Worm (Caenorhabditis elegans) whole organism, L2 larva: Measurements from ENCODE around the gene hlh-28.

ENCODE experiments used
- C34F6.9 ChIP-seq: fragments of 150-350 bp; optimal IDR thresholded peaks from 2 replicates; lab custom pipeline; 2014; ENCODE audit warnings: missing biosample characterization, missing genetic modification characterization
- F13H6.1 ChIP-seq: sonication (generic microtip); optimal IDR thresholded peaks from 2 replicates; lab custom pipeline; 2016; ENCODE audit warnings: missing genetic modification characterization, missing compliant biosample characterization
- R02D3.7 ChIP-seq: fragments of 150-350 bp; optimal IDR thresholded peaks from 2 replicates; lab custom pipeline; 2014; ENCODE audit warnings: missing biosample characterization, missing genetic modification characterization
- Y55F3AM.14 ChIP-seq: fragments of 200-800 bp; sonication (Bioruptor generic); optimal IDR thresholded peaks from 2 replicates; lab custom pipeline; 2018; ENCODE audit warnings: mild to moderate bottlenecking, missing genetic modification characterization, missing compliant biosample characterization
- ZK546.5 ChIP-seq: sonication (generic microtip); optimal IDR thresholded peaks from 2 replicates; lab custom pipeline; 2017; ENCODE audit warnings: missing biosample characterization, missing genetic modification characterization
- aly-2 ChIP-seq: fragments of 150-350 bp; optimal IDR thresholded peaks from 2 replicates; lab custom pipeline; 2014; ENCODE audit warnings: missing biosample characterization, missing genetic modification characterization
- ama-1 ChIP-seq: fragments of 150-350 bp; optimal IDR thresholded peaks from 2 replicates; lab custom pipeline; 2018; ENCODE audit warnings: inconsistent platforms
- blmp-1 ChIP-seq: sonication (generic microtip); optimal IDR thresholded peaks from 2 replicates; lab custom pipeline; 2017; ENCODE audit warnings: missing genetic modification characterization, mild to moderate bottlenecking, missing compliant biosample characterization, antibody characterized with exemption, moderate library complexity; ENCODE audit not compliant: insufficient read depth
- ceh-16 ChIP-seq: fragments of 150-350 bp; optimal IDR thresholded peaks from 2 replicates; lab custom pipeline; 2014; ENCODE audit warnings: missing biosample characterization, missing genetic modification characterization
- ceh-82 ChIP-seq: fragments of 150-350 bp; optimal IDR thresholded peaks from 2 replicates; lab custom pipeline; 2014; ENCODE audit warnings: missing biosample characterization, missing genetic modification characterization
- crh-2 ChIP-seq: sonication (generic microtip); optimal IDR thresholded peaks from 2 replicates; lab custom pipeline; 2017; ENCODE audit warnings: missing biosample characterization, missing genetic modification characterization
- dmd-4 ChIP-seq: sonication (generic microtip); optimal IDR thresholded peaks from 2 replicates; lab custom pipeline; 2017; ENCODE audit warnings: missing biosample characterization, missing genetic modification characterization
- egl-27 ChIP-seq: sonication (generic microtip); optimal IDR thresholded peaks from 3 replicates; lab custom pipeline; 2017; ENCODE audit warnings: missing biosample characterization, missing genetic modification reagents, missing genetic modification characterization
- elt-1 ChIP-seq: fragments of 150-350 bp; optimal IDR thresholded peaks from 2 replicates; lab custom pipeline; 2014; ENCODE audit warnings: missing biosample characterization, missing genetic modification characterization
- fos-1 ChIP-seq: fragments of 150-350 bp; optimal IDR thresholded peaks from 2 replicates; lab custom pipeline; 2014; ENCODE audit warnings: missing biosample characterization, missing genetic modification characterization
- gmeb-1 ChIP-seq: fragments of 150-350 bp; optimal IDR thresholded peaks from 2 replicates; lab custom pipeline; 2014; ENCODE audit warnings: missing biosample characterization, missing genetic modification characterization
- lin-11 ChIP-seq: fragments of 150-350 bp; sonication (generic microtip); optimal IDR thresholded peaks from 2 replicates; lab custom pipeline; 2014; ENCODE audit warnings: missing biosample characterization, missing genetic modification characterization, inconsistent platforms, mixed read lengths
- lin-13 ChIP-seq: fragments of 150-350 bp; optimal IDR thresholded peaks from 2 replicates; lab custom pipeline; 2014; ENCODE audit warnings: missing biosample characterization, missing genetic modification reagents, missing genetic modification characterization
- lin-39 ChIP-seq: fragments of 150-350 bp; optimal IDR thresholded peaks from 2 replicates; lab custom pipeline; 2014; ENCODE audit warnings: missing biosample characterization, missing genetic modification reagents, missing genetic modification characterization
- lsy-2 ChIP-seq, 2 experiments: fragments of 150-350 bp in 1 of 2; sonication (generic microtip) in 1 of 2; optimal IDR thresholded peaks; 2 replicates each; lab custom pipeline; 2014 to 2017; ENCODE audit warnings: missing biosample characterization in 2 of 2, missing genetic modification characterization in 2 of 2
- mab-5 ChIP-seq: fragments of 150-350 bp; optimal IDR thresholded peaks from 2 replicates; lab custom pipeline; 2014; ENCODE audit warnings: missing biosample characterization, missing genetic modification characterization
- mbf-1 ChIP-seq: sonication (generic microtip); optimal IDR thresholded peaks from 2 replicates; lab custom pipeline; 2017; ENCODE audit warnings: missing biosample characterization, missing genetic modification characterization
- mdl-1 ChIP-seq, 2 experiments: fragments of 150-350 bp in 1 of 2; sonication (generic microtip) in 1 of 2; optimal IDR thresholded peaks; 2 replicates each; lab custom pipeline; 2017; ENCODE audit warnings: missing biosample characterization in 2 of 2, missing genetic modification characterization in 2 of 2
- nhr-10 ChIP-seq: sonication (generic microtip); optimal IDR thresholded peaks from 2 replicates; lab custom pipeline; 2017; ENCODE audit warnings: missing biosample characterization, missing genetic modification characterization
- nhr-11 ChIP-seq: fragments of 150-350 bp; optimal IDR thresholded peaks from 2 replicates; lab custom pipeline; 2014; ENCODE audit warnings: missing biosample characterization, missing genetic modification characterization
- nhr-12 ChIP-seq: fragments of 150-350 bp; optimal IDR thresholded peaks from 2 replicates; lab custom pipeline; 2014; ENCODE audit warnings: missing biosample characterization, missing genetic modification characterization
- nhr-129 ChIP-seq: fragments of 150-350 bp; optimal IDR thresholded peaks from 2 replicates; lab custom pipeline; 2014; ENCODE audit warnings: missing biosample characterization, missing genetic modification characterization
- nhr-21 ChIP-seq: fragments of 150-350 bp; optimal IDR thresholded peaks from 2 replicates; lab custom pipeline; 2014; ENCODE audit warnings: missing biosample characterization, missing genetic modification characterization
- nhr-23 ChIP-seq: fragments of 150-350 bp; optimal IDR thresholded peaks from 2 replicates; lab custom pipeline; 2014; ENCODE audit warnings: missing biosample characterization, missing genetic modification reagents, missing genetic modification characterization
- nhr-237 ChIP-seq: fragments of 150-350 bp; optimal IDR thresholded peaks from 2 replicates; lab custom pipeline; 2014; ENCODE audit warnings: missing biosample characterization, missing genetic modification characterization
- nhr-25 ChIP-seq: fragments of 150-350 bp; sonication (generic microtip); optimal IDR thresholded peaks from 3 replicates; lab custom pipeline; 2014; ENCODE audit warnings: missing biosample characterization, missing genetic modification characterization
- nhr-6 ChIP-seq: fragments of 150-350 bp; optimal IDR thresholded peaks from 2 replicates; lab custom pipeline; 2014; ENCODE audit warnings: missing biosample characterization, missing genetic modification characterization
- nhr-77 ChIP-seq: fragments of 150-350 bp; optimal IDR thresholded peaks from 2 replicates; lab custom pipeline; 2014; ENCODE audit warnings: missing biosample characterization, missing genetic modification characterization
- peb-1 ChIP-seq: fragments of 150-350 bp; optimal IDR thresholded peaks from 2 replicates; lab custom pipeline; 2014; ENCODE audit warnings: missing biosample characterization, missing genetic modification characterization
- skn-1 ChIP-seq: sonication (generic microtip); optimal IDR thresholded peaks from 2 replicates; lab custom pipeline; 2017; ENCODE audit warnings: missing biosample characterization, missing genetic modification characterization
- sma-3 ChIP-seq: sonication (generic microtip); optimal IDR thresholded peaks from 2 replicates; lab custom pipeline; 2016; ENCODE audit warnings: missing genetic modification reagents, missing genetic modification characterization, missing compliant biosample characterization
- sma-9 ChIP-seq, 2 experiments: fragments of 150-350 bp in 1 of 2; sonication (generic microtip) in 1 of 2; optimal IDR thresholded peaks; 2 replicates each; lab custom pipeline; 2014 to 2016; ENCODE audit warnings: missing genetic modification characterization in 2 of 2, mild to moderate bottlenecking in 1 of 2, missing biosample characterization in 1 of 2, missing compliant biosample characterization in 1 of 2, missing genetic modification reagents in 1 of 2, moderate library complexity in 1 of 2
- snpc-4 ChIP-seq: fragments of 150-350 bp; optimal IDR thresholded peaks from 2 replicates; lab custom pipeline; 2014; ENCODE audit warnings: missing biosample characterization, missing genetic modification characterization
- unc-39 ChIP-seq: fragments of 150-350 bp; optimal IDR thresholded peaks from 2 replicates; lab custom pipeline; 2014; ENCODE audit warnings: missing biosample characterization, missing genetic modification characterization
- unc-55 ChIP-seq: fragments of 150-350 bp; sonication (generic microtip); optimal IDR thresholded peaks from 3 replicates; lab custom pipeline; 2014; ENCODE audit warnings: missing biosample characterization, missing genetic modification reagents, missing genetic modification characterization
- unc-62 ChIP-seq: fragments of 150-350 bp; optimal IDR thresholded peaks from 2 replicates; lab custom pipeline; 2014; ENCODE audit warnings: missing biosample characterization, missing genetic modification reagents, missing genetic modification characterization
- zag-1 ChIP-seq: fragments of 150-350 bp; optimal IDR thresholded peaks from 2 replicates; lab custom pipeline; 2014; ENCODE audit warnings: missing biosample characterization, missing genetic modification characterization
- ztf-1 ChIP-seq: fragments of 200-800 bp; sonication (Bioruptor generic); conservative IDR thresholded peaks from 2 replicates; pipeline ENCODE4 v1.3.6; 2022; ENCODE audit warnings: missing genetic modification characterization, missing compliant biosample characterization
- ztf-11 ChIP-seq: sonication (generic microtip); optimal IDR thresholded peaks from 2 replicates; lab custom pipeline; 2017; ENCODE audit warnings: missing biosample characterization, missing genetic modification characterization
- ztf-4 ChIP-seq: fragments of 150-350 bp; optimal IDR thresholded peaks from 2 replicates; lab custom pipeline; 2014; ENCODE audit warnings: missing biosample characterization, missing genetic modification characterization

The hlh-28 gene

DNA sequence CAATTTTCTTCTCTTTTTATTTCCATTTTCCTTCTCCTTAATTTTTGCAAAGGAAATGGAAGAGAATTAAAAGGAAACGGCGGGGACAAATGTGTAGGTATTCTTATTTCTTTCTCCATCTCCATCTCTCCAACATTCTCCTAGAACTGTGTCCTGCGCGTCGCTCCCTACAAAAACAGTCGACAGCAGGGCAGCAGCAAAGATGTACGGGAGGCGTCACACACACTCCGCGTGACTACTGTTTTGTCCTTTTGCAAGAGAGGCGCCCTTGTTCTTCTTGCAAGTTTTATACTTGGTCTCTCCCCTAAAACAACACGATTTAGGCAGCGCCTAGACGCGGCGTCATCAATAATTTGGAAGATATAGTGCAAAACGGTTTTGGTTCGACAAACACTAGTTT, 10.9 kb upstream of the hlh-28 start (continued):
- peak; percentile 17 for TF ChIP-seq ceh-16 (tag; lab: Kevin White, UChicago)

DNA sequence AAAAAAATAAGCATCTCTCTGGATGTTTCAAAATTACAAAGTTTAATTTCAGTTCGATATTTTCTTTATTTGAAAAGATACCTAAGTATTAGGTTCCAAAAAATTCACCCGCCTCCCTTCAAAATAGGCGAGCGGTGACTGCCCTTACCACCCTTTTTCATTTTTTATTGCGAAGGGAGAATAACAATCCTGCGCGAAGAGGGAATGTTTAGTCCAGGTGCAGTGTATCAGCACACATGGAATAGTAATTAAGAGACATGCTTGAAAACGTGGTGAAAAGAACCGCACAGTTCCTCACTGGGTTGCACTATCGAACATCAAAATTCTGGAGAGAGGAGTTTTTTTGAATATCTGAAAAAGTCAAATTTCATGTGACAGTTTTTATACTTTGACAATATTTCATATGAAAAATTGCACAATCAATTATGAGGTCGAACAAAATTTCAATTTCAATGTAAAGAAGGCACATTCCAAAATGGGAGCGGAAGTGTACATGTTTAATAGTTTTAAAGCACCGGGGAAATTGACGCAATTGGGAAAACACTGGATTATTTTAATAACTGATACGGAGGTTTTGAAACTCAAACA, 6.4 kb upstream of the hlh-28 start:
- no peak for TF ChIP-seq blmp-1 (tag; lab: Kevin White, UChicago)
- TF ChIP-seq ama-1 (lab: Kevin White, UChicago) = no peak
- TF ChIP-seq nhr-23 = no peak
- TF ChIP-seq snpc-4 (tag; lab: Kevin White, UChicago) = peak; percentile 56
- TF ChIP-seq aly-2 (tag; lab: Kevin White, UChicago) = no peak
- peak; percentile 66 for TF ChIP-seq C34F6.9
- TF ChIP-seq mab-5 (tag; lab: Kevin White, UChicago) = peak; percentile 79
- TF ChIP-seq nhr-129 = peak; percentile 91
- peak; percentile 6 for TF ChIP-seq ztf-11 (tag; lab: Kevin White, UChicago)
- no peak for TF ChIP-seq lin-11 (tag; lab: Kevin White, UChicago)
- TF ChIP-seq ceh-16 (tag; lab: Kevin White, UChicago) = no peak
- TF ChIP-seq ztf-4 (tag; lab: Kevin White, UChicago) = peak; percentile 37
- no peak for TF ChIP-seq elt-1 (tag; lab: Kevin White, UChicago)
- no peak for TF ChIP-seq dmd-4 (tag; lab: Kevin White, UChicago)
- TF ChIP-seq egl-27 (tag; lab: Kevin White, UChicago) = peak; percentile 61
- peak in 1 of 2 experiments; percentile 51 for TF ChIP-seq mdl-1 (tag; optimal IDR thresholded peaks at IDR 0.05; lab: Kevin White, UChicago)
- peak; percentile 43 for TF ChIP-seq Y55F3AM.14 (GFP tag; lab: Kevin White, UChicago)
- no peak for TF ChIP-seq lin-39 (tag; lab: Kevin White, UChicago)
- peak; percentile 86 for TF ChIP-seq unc-55 (GFP tag; lab: Kevin White, UChicago)
- TF ChIP-seq nhr-25 = peak; percentile 75
- peak; percentile 70 for TF ChIP-seq nhr-77 (tag; lab: Kevin White, UChicago)
- TF ChIP-seq gmeb-1 (tag; lab: Kevin White, UChicago) = peak; percentile 70
- TF ChIP-seq skn-1 (tag; lab: Kevin White, UChicago) = peak; percentile 9
- no peak for TF ChIP-seq ZK546.5
- TF ChIP-seq mbf-1 (tag; lab: Kevin White, UChicago) = peak; percentile 3
- TF ChIP-seq nhr-12 (tag; lab: Kevin White, UChicago) = no peak
- TF ChIP-seq crh-2 (tag; lab: Kevin White, UChicago) = peak; percentile 84
- no peak for TF ChIP-seq unc-62 (GFP tag; lab: Kevin White, UChicago)
- peak; percentile 46 for TF ChIP-seq fos-1 (tag; lab: Kevin White, UChicago)
- TF ChIP-seq peb-1 (tag; lab: Kevin White, UChicago) = no peak
- TF ChIP-seq nhr-21 = peak; percentile 76
- no peak for TF ChIP-seq nhr-11
- TF ChIP-seq ztf-1 (GFP tag; lab: Robert Waterston, UW) = no peak
- TF ChIP-seq nhr-6 (tag; lab: Kevin White, UChicago) = peak; percentile 82
- peak; percentile 82 for TF ChIP-seq nhr-237 (tag; lab: Kevin White, UChicago)
- TF ChIP-seq lin-13 (GFP tag; lab: Kevin White, UChicago) = peak; percentile 71
- TF ChIP-seq nhr-10 (tag; lab: Kevin White, UChicago) = peak; percentile 68
- peak; percentile 5 for TF ChIP-seq zag-1
- TF ChIP-seq lsy-2 (tag; optimal IDR thresholded peaks at IDR 0.05; lab: Kevin White, UChicago) = peak; percentile 81 to 82
- TF ChIP-seq unc-39 (tag; lab: Kevin White, UChicago) = no peak
- TF ChIP-seq R02D3.7 = peak; percentile 22
- TF ChIP-seq sma-3 (GFP tag; lab: Kevin White, UChicago) = peak; percentile 90
- peak; percentile 70 for TF ChIP-seq ceh-82 (tag; lab: Kevin White, UChicago)
- peak; percentile 89 for TF ChIP-seq F13H6.1 (tag; lab: Kevin White, UChicago)
- peak; percentile 91 for TF ChIP-seq sma-9 (GFP tag; optimal IDR thresholded peaks at IDR 0.05; lab: Kevin White, UChicago)
- no peak for TF ChIP-seq sma-9 (tag; optimal IDR thresholded peaks at IDR 0.05; lab: Kevin White, UChicago)
- TF ChIP-seq, all 48 proteins: peak for 29
